Worm (Caenorhabditis elegans) whole organism, midembryonic: Measurements from ENCODE around the gene Y49E10.25.

Experiments used
- T22C8.4 ChIP-seq: fragments of 200-800 bp; sonication (Bioruptor generic); IDR thresholded peaks from 2 replicates; pipeline ENCODE4 v1.3.6; 2022; ENCODE audit warnings: missing genetic modification characterization, missing compliant biosample characterization
- flt-1 ChIP-seq: fragments of 200-800 bp; sonication (Bioruptor generic); IDR thresholded peaks from 2 replicates; pipeline ENCODE4 v1.3.6; 2022; ENCODE audit warnings: missing genetic modification characterization, missing compliant biosample characterization
- klf-2 ChIP-seq: fragments of 200-800 bp; sonication (Bioruptor generic); conservative IDR thresholded peaks from 2 replicates; pipeline ENCODE4 v1.3.6; 2022; ENCODE audit warnings: missing genetic modification reagents, missing genetic modification characterization, missing compliant biosample characterization
- ztf-23 ChIP-seq: fragments of 200-800 bp; sonication (Bioruptor generic); IDR thresholded peaks from 2 replicates; pipeline ENCODE4 v1.3.6; 2022; ENCODE audit warnings: missing genetic modification reagents, missing genetic modification characterization, missing compliant biosample characterization

DNA sequence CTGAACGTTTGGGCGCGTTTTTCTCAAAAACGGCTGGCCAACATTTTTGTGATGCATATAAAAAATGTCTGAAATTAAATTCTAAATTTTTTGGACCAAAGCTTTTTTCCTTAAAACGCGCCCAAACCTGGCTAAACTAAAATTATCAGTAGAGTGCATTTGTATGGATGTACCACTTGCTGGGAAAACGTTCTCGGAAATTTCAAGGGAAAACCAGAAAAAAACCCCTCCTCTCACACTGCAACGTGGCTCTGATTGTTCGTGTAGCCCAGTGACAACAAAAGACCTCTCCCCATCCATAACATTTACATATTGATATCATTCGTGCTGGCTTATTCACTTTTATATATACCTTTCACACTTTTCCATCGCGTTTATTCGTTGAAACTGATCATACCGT is 23.0 kb downstream of the Y49E10.25 start, which contains the start of gene Y49E10.29:
- TF ChIP-seq flt-1 (GFP tag; lab: Robert Waterston, UW) (no peak), T22C8.4 (GFP tag; lab: Robert Waterston, UW) (no peak), ztf-23 (GFP tag; lab: Robert Waterston, UW) (no peak), klf-2 (GFP tag; lab: Robert Waterston, UW) (no peak)
